Fruit fly (Drosophila melanogaster) whole organism, prepupa: Measurements from ENCODE around the gene Pisd.

Experiments
- CG10631 ChIP-seq: fragments of 200-800 bp; sonication (Bioruptor generic); optimal IDR thresholded peaks from 2 replicates; lab custom pipeline; 2016; ENCODE audit warnings: missing biosample characterization, missing genetic modification characterization
- CG10669 ChIP-seq: fragments of 200-800 bp; sonication (Bioruptor generic); optimal IDR thresholded peaks from 3 replicates; lab custom pipeline; 2018; ENCODE audit warnings: missing biosample characterization, mild to moderate bottlenecking, missing genetic modification characterization, moderate library complexity
- CG11294 ChIP-seq: fragments of 200-800 bp; sonication (Bioruptor generic); IDR thresholded peaks from 2 replicates; pipeline ENCODE4 v1.3.6; 2022; ENCODE audit warnings: missing biosample characterization, missing genetic modification characterization
- CG11762 ChIP-seq: fragments of 200-800 bp; sonication (Bioruptor generic); optimal IDR thresholded peaks from 3 replicates; lab custom pipeline; 2016; ENCODE audit warnings: missing biosample characterization, missing genetic modification characterization; ENCODE audit not compliant: insufficient read depth
- CG11902 ChIP-seq: fragments of 200-800 bp; sonication (Bioruptor generic); optimal IDR thresholded peaks from 3 replicates; lab custom pipeline; 2016; ENCODE audit warnings: missing biosample characterization, missing genetic modification characterization
- CG15336 ChIP-seq: fragments of 200-800 bp; sonication (Bioruptor generic); IDR thresholded peaks from 2 replicates; pipeline ENCODE4 v1.3.6; 2022; ENCODE audit warnings: missing biosample characterization, missing genetic modification characterization
- CG1621 ChIP-seq: fragments of 200-800 bp; sonication (Bioruptor generic); optimal IDR thresholded peaks from 3 replicates; lab custom pipeline; 2018; ENCODE audit warnings: missing biosample characterization, mild to moderate bottlenecking, missing genetic modification characterization
- CG16779 ChIP-seq: fragments of 200-800 bp; sonication (Bioruptor generic); optimal IDR thresholded peaks from 3 replicates; lab custom pipeline; 2017; ENCODE audit warnings: missing biosample characterization, mild to moderate bottlenecking, missing genetic modification characterization
- CG3032 ChIP-seq: fragments of 200-800 bp; optimal IDR thresholded peaks from 2 replicates; lab custom pipeline; 2019; ENCODE audit warnings: missing biosample characterization, mild to moderate bottlenecking, missing genetic modification characterization, moderate library complexity
- CG31627 ChIP-seq: fragments of 200-800 bp; sonication (Bioruptor generic); optimal IDR thresholded peaks from 3 replicates; lab custom pipeline; 2016; ENCODE audit warnings: missing biosample characterization, missing genetic modification characterization
- CG32006 ChIP-seq: fragments of 200-800 bp; sonication (Bioruptor generic); optimal IDR thresholded peaks from 3 replicates; lab custom pipeline; 2017; ENCODE audit warnings: missing biosample characterization, mild to moderate bottlenecking, missing genetic modification characterization
- CG3919 ChIP-seq: fragments of 200-800 bp; sonication (Bioruptor generic); optimal IDR thresholded peaks from 3 replicates; lab custom pipeline; 2016; ENCODE audit warnings: missing biosample characterization, missing genetic modification characterization
- CG4318 ChIP-seq: fragments of 200-800 bp; sonication (Bioruptor generic); optimal IDR thresholded peaks from 3 replicates; lab custom pipeline; 2017; ENCODE audit warnings: missing biosample characterization, mild to moderate bottlenecking, missing genetic modification characterization
- CG6276 ChIP-seq: fragments of 200-800 bp; sonication (Bioruptor generic); optimal IDR thresholded peaks from 2 replicates; lab custom pipeline; 2017; ENCODE audit warnings: missing biosample characterization, mild to moderate bottlenecking, missing genetic modification characterization
- CG6808 ChIP-seq: fragments of 200-800 bp; sonication (Bioruptor generic); optimal IDR thresholded peaks from 3 replicates; lab custom pipeline; 2017; ENCODE audit warnings: missing biosample characterization, missing genetic modification characterization, mild to moderate bottlenecking, moderate library complexity, missing genetic modification reagents
- CG6854 ChIP-seq: fragments of 200-800 bp; sonication (Bioruptor generic); optimal IDR thresholded peaks from 2 replicates; lab custom pipeline; 2017; ENCODE audit warnings: missing biosample characterization, mild to moderate bottlenecking, missing genetic modification characterization
- CG7368 ChIP-seq: fragments of 200-800 bp; sonication (Bioruptor generic); optimal IDR thresholded peaks from 3 replicates; lab custom pipeline; 2016; ENCODE audit warnings: missing biosample characterization, missing genetic modification characterization
- CG8119 ChIP-seq: fragments of 200-800 bp; sonication (Bioruptor generic); IDR thresholded peaks from 3 replicates; pipeline ENCODE4 v1.3.6; 2022; ENCODE audit warnings: missing biosample characterization, missing genetic modification characterization
- CG8319 ChIP-seq: fragments of 200-800 bp; sonication (Bioruptor generic); optimal IDR thresholded peaks from 3 replicates; lab custom pipeline; 2016; ENCODE audit warnings: missing biosample characterization, missing genetic modification characterization
- CG8632 ChIP-seq: fragments of 200-800 bp; sonication (Bioruptor generic); optimal IDR thresholded peaks from 3 replicates; lab custom pipeline; 2016; ENCODE audit warnings: missing biosample characterization, missing genetic modification characterization
- Eip75B ChIP-seq: fragments of 200-800 bp; sonication (Bioruptor generic); optimal IDR thresholded peaks from 3 replicates; lab custom pipeline; 2016; ENCODE audit warnings: missing biosample characterization, missing genetic modification characterization
- Eip78C ChIP-seq: fragments of 200-800 bp; sonication (Bioruptor generic); peaks from one replicate; lab custom pipeline; 2016; ENCODE audit warnings: missing biosample characterization, missing genetic modification characterization
- Eip93F ChIP-seq: fragments of 200-800 bp; sonication (Bioruptor generic); optimal IDR thresholded peaks from 2 replicates; lab custom pipeline; 2016; ENCODE audit warnings: missing biosample characterization, mild to moderate bottlenecking, missing genetic modification characterization
- Ets21C ChIP-seq: fragments of 200-800 bp; sonication (Bioruptor generic); optimal IDR thresholded peaks from 3 replicates; lab custom pipeline; 2016; ENCODE audit warnings: missing biosample characterization, missing genetic modification characterization
- Ets96B ChIP-seq: fragments of 200-800 bp; optimal IDR thresholded peaks from 2 replicates; lab custom pipeline; 2019; ENCODE audit warnings: missing biosample characterization, mild to moderate bottlenecking, missing genetic modification characterization, moderate library complexity
- Gug ChIP-seq: fragments of 200-800 bp; sonication (Bioruptor generic); IDR thresholded peaks from 2 replicates; pipeline ENCODE4 v1.3.6; 2022; ENCODE audit warnings: missing biosample characterization, missing genetic modification characterization
- Hr38 ChIP-seq: sonication (Bioruptor generic); optimal IDR thresholded peaks from 2 replicates; lab custom pipeline; 2016; ENCODE audit warnings: missing biosample characterization, missing genetic modification characterization
- Hr39 ChIP-seq: fragments of 200-800 bp; sonication (Bioruptor generic); optimal IDR thresholded peaks from 2 replicates; lab custom pipeline; 2016; ENCODE audit warnings: missing biosample characterization, missing genetic modification characterization
- Hr4 ChIP-seq: fragments of 200-800 bp; sonication (Bioruptor generic); optimal IDR thresholded peaks from 3 replicates; lab custom pipeline; 2016; ENCODE audit warnings: missing biosample characterization, missing genetic modification characterization
- Lpt ChIP-seq: fragments of 200-800 bp; sonication (Bioruptor generic); optimal IDR thresholded peaks from 3 replicates; lab custom pipeline; 2016; ENCODE audit warnings: missing biosample characterization, missing genetic modification characterization
- Met ChIP-seq: fragments of 200-800 bp; sonication (Bioruptor generic); optimal IDR thresholded peaks from 3 replicates; lab custom pipeline; 2016; ENCODE audit warnings: missing biosample characterization, missing genetic modification characterization
- OdsH ChIP-seq: fragments of 200-800 bp; sonication (Bioruptor generic); optimal IDR thresholded peaks from 3 replicates; lab custom pipeline; 2016; ENCODE audit warnings: missing biosample characterization, missing genetic modification characterization
- Smox ChIP-seq: fragments of 200-800 bp; sonication (Bioruptor generic); optimal IDR thresholded peaks from 3 replicates; lab custom pipeline; 2016; ENCODE audit warnings: missing biosample characterization, missing genetic modification characterization
- Sox102F ChIP-seq: fragments of 200-800 bp; sonication (Bioruptor generic); optimal IDR thresholded peaks from 2 replicates; lab custom pipeline; 2016; ENCODE audit warnings: missing biosample characterization, mild to moderate bottlenecking, missing genetic modification characterization
- Sox15 ChIP-seq: fragments of 200-800 bp; sonication (Bioruptor generic); optimal IDR thresholded peaks from 3 replicates; lab custom pipeline; 2016; ENCODE audit warnings: missing biosample characterization, missing genetic modification characterization
- achi ChIP-seq: fragments of 200-800 bp; sonication (Bioruptor generic); optimal IDR thresholded peaks from 3 replicates; lab custom pipeline; 2016; ENCODE audit warnings: missing biosample characterization, missing genetic modification characterization
- cyc ChIP-seq: fragments of 200-800 bp; sonication (Bioruptor generic); optimal IDR thresholded peaks from 3 replicates; lab custom pipeline; 2016; ENCODE audit warnings: missing biosample characterization, missing genetic modification characterization
- dsx ChIP-seq: fragments of 200-800 bp; optimal IDR thresholded peaks from 3 replicates; lab custom pipeline; 2019; ENCODE audit warnings: missing biosample characterization, mild to moderate bottlenecking, missing genetic modification characterization, moderate library complexity; ENCODE audit not compliant: poor library complexity, severe bottlenecking
- eg ChIP-seq: fragments of 200-800 bp; sonication (Bioruptor generic); IDR thresholded peaks from 3 replicates; pipeline ENCODE4 v1.3.6; 2022; ENCODE audit warnings: missing biosample characterization, missing genetic modification characterization
- esn ChIP-seq: fragments of 200-800 bp; sonication (Bioruptor generic); optimal IDR thresholded peaks from 2 replicates; lab custom pipeline; 2016; ENCODE audit warnings: missing biosample characterization, mild to moderate bottlenecking, missing genetic modification characterization, moderate library complexity
- fd59A ChIP-seq: fragments of 200-800 bp; sonication (Bioruptor generic); optimal IDR thresholded peaks from 2 replicates; lab custom pipeline; 2017; ENCODE audit warnings: missing biosample characterization, mild to moderate bottlenecking, missing genetic modification characterization, missing genetic modification reagents
- fd85E ChIP-seq: fragments of 200-800 bp; sonication (Bioruptor generic); optimal IDR thresholded peaks from 3 replicates; lab custom pipeline; 2016; ENCODE audit warnings: missing biosample characterization, missing genetic modification characterization
- fkh ChIP-seq: fragments of 200-800 bp; sonication (Bioruptor generic); optimal IDR thresholded peaks from 3 replicates; lab custom pipeline; 2017; ENCODE audit warnings: missing biosample characterization, mild to moderate bottlenecking, missing genetic modification characterization, moderate library complexity
- lz ChIP-seq: fragments of 200-800 bp; sonication (Bioruptor generic); optimal IDR thresholded peaks from 3 replicates; lab custom pipeline; 2016; ENCODE audit warnings: missing biosample characterization, missing genetic modification characterization
- net ChIP-seq: fragments of 200-800 bp; sonication (Bioruptor generic); optimal IDR thresholded peaks from 3 replicates; lab custom pipeline; 2016; ENCODE audit warnings: missing biosample characterization, missing genetic modification characterization
- pdm3 ChIP-seq: fragments of 200-800 bp; sonication (Bioruptor generic); optimal IDR thresholded peaks from 3 replicates; lab custom pipeline; 2016; ENCODE audit warnings: missing biosample characterization, missing genetic modification characterization
- salr ChIP-seq, 2 experiments: fragments of 200-800 bp; sonication (Bioruptor generic); optimal IDR thresholded peaks; 3 replicates each; lab custom pipeline; 2016 to 2018; ENCODE audit warnings: missing biosample characterization in 2 of 2, missing genetic modification characterization in 2 of 2, mild to moderate bottlenecking in 1 of 2
- spab ChIP-seq: fragments of 200-800 bp; sonication (Bioruptor generic); optimal IDR thresholded peaks from 2 replicates; lab custom pipeline; 2017; ENCODE audit warnings: missing biosample characterization, mild to moderate bottlenecking, missing genetic modification characterization, missing genetic modification reagents
- svp ChIP-seq: fragments of 200-800 bp; sonication (Bioruptor generic); peaks from one replicate; lab custom pipeline; 2016; ENCODE audit warnings: missing biosample characterization, missing genetic modification characterization
- topi ChIP-seq: fragments of 200-800 bp; sonication (Bioruptor generic); optimal IDR thresholded peaks from 3 replicates; lab custom pipeline; 2016; ENCODE audit warnings: missing biosample characterization, missing genetic modification characterization
- vri ChIP-seq: fragments of 200-800 bp; sonication (Bioruptor generic); optimal IDR thresholded peaks from 3 replicates; lab custom pipeline; 2016; ENCODE audit warnings: missing biosample characterization, mild to moderate bottlenecking, missing genetic modification characterization

Gene Pisd

dm6 chr3R:24025715-24026467, 24.7 kb upstream of the Pisd start:
- TF ChIP-seq salr (GFP tag; optimal IDR thresholded peaks at IDR 0.05; lab: Kevin White, UChicago) (no peak), CG6808 (GFP tag; lab: Kevin White, UChicago) (no peak), CG31627 (peak; percentile 40), CG10631 (GFP tag; lab: Kevin White, UChicago) (no peak), CG8632 (GFP tag; lab: Kevin White, UChicago) (no peak), CG6854 (GFP tag; lab: Kevin White, UChicago) (no peak), CG8119 (GFP tag; lab: Robert Waterston, UW) (no peak), vri (no peak), Hr4 (GFP tag; lab: Kevin White, UChicago) (peak; percentile 25), Hr39 (GFP tag; lab: Kevin White, UChicago) (peak; percentile 53), CG3032 (peak; percentile 5), cyc (peak; percentile 33), dsx (GFP tag; lab: Kevin White, UChicago) (no peak), CG11902 (GFP tag; lab: Kevin White, UChicago) (no peak), Sox102F (GFP tag; lab: Kevin White, UChicago) (peak; percentile 14), fd85E (GFP tag; lab: Kevin White, UChicago) (no peak), CG11294 (GFP tag; lab: Robert Waterston, UW) (no peak), Gug (GFP tag; lab: Robert Waterston, UW) (no peak), Ets96B (peak; percentile 12), lz (GFP tag; lab: Kevin White, UChicago) (no peak), net (no peak), CG8319 (GFP tag; lab: Kevin White, UChicago) (no peak), topi (GFP tag; lab: Kevin White, UChicago) (peak; percentile 11), CG15336 (GFP tag; lab: Robert Waterston, UW) (peak; percentile 51; the same call in 1 of the 2 replicates), Ets21C (GFP tag; lab: Kevin White, UChicago) (no peak), esn (GFP tag; lab: Kevin White, UChicago) (peak; percentile 30), CG11762 (GFP tag; lab: Kevin White, UChicago) (no peak), CG16779 (tag; lab: Kevin White, UChicago) (no peak), Eip78C (peak; percentile 74), CG7368 (no peak), CG4318 (no peak), CG3919 (GFP tag; lab: Kevin White, UChicago) (peak; percentile 10), Sox15 (GFP tag; lab: Kevin White, UChicago) (no peak), svp (GFP tag; lab: Kevin White, UChicago) (peak; percentile 77), CG32006 (peak; percentile 58), Lpt (no peak), CG10669 (no peak), eg (GFP tag; lab: Robert Waterston, UW) (peak; percentile 44; the same call in 2 of the 3 replicates), OdsH (GFP tag; lab: Kevin White, UChicago) (peak; percentile 27), Smox (GFP tag; lab: Kevin White, UChicago) (peak; percentile 26), CG1621 (no peak), achi (GFP tag; lab: Kevin White, UChicago) (peak; percentile 41), Eip93F (no peak), fd59A (GFP tag; lab: Kevin White, UChicago) (no peak), Hr38 (GFP tag; lab: Kevin White, UChicago) (no peak), CG6276 (no peak), spab (GFP tag; lab: Kevin White, UChicago) (no peak), Eip75B (GFP tag; lab: Kevin White, UChicago) (peak; percentile 0), Met (GFP tag; lab: Kevin White, UChicago) (peak; percentile 47), fkh (GFP tag; lab: Kevin White, UChicago) (no peak), pdm3 (peak; percentile 47)
